Fruit fly (Drosophila melanogaster): Measurements from ENCODE around the gene Nepl15.

Nepl15 gene

DNA sequence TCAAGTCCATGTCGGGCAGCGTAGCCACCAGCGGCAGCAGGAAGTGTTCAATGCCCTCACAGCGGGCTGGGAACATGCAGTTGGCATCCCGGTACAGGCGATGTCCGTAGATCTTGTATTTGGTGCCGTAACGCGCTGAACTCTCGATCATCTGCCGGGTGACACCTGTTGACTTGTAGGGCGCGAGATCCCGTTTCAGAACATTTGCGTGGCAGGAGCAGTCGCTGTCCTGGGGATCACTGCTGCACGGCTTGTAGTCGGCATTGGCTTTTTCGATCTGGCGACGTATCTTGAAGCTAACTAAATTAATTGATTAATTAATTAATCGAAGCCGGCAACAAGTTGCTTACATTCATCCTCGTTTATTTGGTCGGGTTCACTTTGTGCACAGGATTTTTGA lies 15.9 kb downstream of the Nepl15 start:
- no peak for TF ChIP-seq pad (GFP tag; optimal IDR thresholded peaks at IDR 0.05)
- no peak for TF ChIP-seq cnc (optimal IDR thresholded peaks at IDR 0.05)
- TF ChIP-seq ovo (GFP tag; optimal IDR thresholded peaks at IDR 0.05): no peak
- TF ChIP-seq Mnt (GFP tag; optimal IDR thresholded peaks at IDR 0.05): no peak
- no peak for TF ChIP-seq CG14711 (tag; optimal IDR thresholded peaks at IDR 0.05)
- no peak for TF ChIP-seq cic (GFP tag; optimal IDR thresholded peaks at IDR 0.05)
- TF ChIP-seq CG7101 (tag; optimal IDR thresholded peaks at IDR 0.05): no peak
- no peak for TF ChIP-seq CG12768 (GFP tag; optimal IDR thresholded peaks at IDR 0.05)
- TF ChIP-seq CG33017 (tag; optimal IDR thresholded peaks at IDR 0.05): no peak
- no peak for TF ChIP-seq CG5204 (GFP tag; optimal IDR thresholded peaks at IDR 0.05)
- TF ChIP-seq Crg-1 (GFP tag; optimal IDR thresholded peaks at IDR 0.05): no peak

DNA sequence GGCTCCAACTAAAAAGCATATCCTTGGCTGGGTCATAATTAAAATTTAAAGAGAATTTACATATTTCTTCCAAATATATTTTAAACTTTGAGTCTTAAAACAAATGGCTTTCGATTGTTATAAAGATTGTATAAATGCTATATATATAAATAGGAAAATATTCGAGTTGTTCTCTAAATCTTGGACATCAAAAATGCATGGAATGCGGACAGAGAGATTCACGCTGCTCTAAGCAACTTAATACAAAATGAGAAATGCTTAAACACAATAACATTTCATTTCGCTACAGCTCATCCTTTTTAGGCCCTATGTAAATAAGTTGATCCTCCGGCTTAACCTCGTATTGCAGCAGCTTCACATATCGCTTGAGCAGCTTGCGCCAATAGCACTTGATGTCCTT lies 17.0 kb downstream of the Nepl15 start, which contains the start of gene CG31139:
Gene CG31139 (minus strand): TSS at position 101 of the 400 bp plus-strand sequence.
- no peak for TF ChIP-seq Mnt (GFP tag; optimal IDR thresholded peaks at IDR 0.05)
- TF ChIP-seq ovo (GFP tag; optimal IDR thresholded peaks at IDR 0.05): no peak
- no peak for TF ChIP-seq Crg-1 (GFP tag; optimal IDR thresholded peaks at IDR 0.05)
- no peak for TF ChIP-seq pad (GFP tag; optimal IDR thresholded peaks at IDR 0.05)
- no peak for TF ChIP-seq CG7101 (tag; optimal IDR thresholded peaks at IDR 0.05)
- TF ChIP-seq CG7045 (GFP tag; optimal IDR thresholded peaks at IDR 0.05): no peak
- TF ChIP-seq tj (GFP tag; optimal IDR thresholded peaks at IDR 0.05): no peak
- TF ChIP-seq Hr96 (GFP tag; optimal IDR thresholded peaks at IDR 0.05): no peak
- TF ChIP-seq cic (GFP tag; optimal IDR thresholded peaks at IDR 0.05): no peak
- no peak for TF ChIP-seq CG5204 (GFP tag; optimal IDR thresholded peaks at IDR 0.05)
- TF ChIP-seq toe (GFP tag; optimal IDR thresholded peaks at IDR 0.05): no peak
- no peak for TF ChIP-seq CG33017 (tag; optimal IDR thresholded peaks at IDR 0.05)

DNA sequence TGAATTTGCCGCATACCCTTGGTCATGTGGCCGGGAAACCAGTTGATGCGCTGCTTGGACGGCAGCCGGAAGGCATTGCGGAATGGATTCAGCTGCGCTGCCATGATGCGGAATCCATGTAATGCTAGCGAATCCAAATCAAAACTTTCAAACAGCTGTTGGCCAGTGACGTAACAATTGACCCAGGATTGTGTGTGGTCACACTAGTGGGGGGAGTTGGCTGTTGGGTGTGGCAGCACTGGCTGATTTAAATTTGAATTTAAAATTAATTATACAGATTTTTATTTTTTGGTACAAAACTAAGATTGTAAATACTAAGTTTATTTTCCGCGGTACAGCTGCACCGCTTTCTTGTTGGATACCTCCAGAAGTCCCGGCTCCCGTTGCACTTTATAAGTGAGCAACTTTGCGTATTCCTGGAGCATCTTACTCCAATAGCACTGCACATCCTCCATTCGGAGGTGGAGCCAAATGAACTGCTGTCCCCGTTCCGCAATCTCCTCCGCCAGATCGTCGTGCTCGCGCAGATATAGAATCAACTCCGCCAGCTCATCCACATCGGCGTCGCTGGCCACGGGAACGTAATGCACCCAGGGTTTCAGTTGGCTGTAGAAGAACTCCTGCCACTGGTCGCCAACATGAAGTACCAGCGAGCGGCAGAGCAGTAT lies 18.4 kb downstream of the Nepl15 start, which contains the start of gene CG17141:
Gene CG17141 (minus strand): TSS at position 177 of the 668 bp plus-strand sequence.
- no peak for TF ChIP-seq CG1620 (GFP tag; optimal IDR thresholded peaks at IDR 0.05)
- peak; percentile 84 for TF ChIP-seq bab1 (GFP tag; optimal IDR thresholded peaks at IDR 0.05)

DNA sequence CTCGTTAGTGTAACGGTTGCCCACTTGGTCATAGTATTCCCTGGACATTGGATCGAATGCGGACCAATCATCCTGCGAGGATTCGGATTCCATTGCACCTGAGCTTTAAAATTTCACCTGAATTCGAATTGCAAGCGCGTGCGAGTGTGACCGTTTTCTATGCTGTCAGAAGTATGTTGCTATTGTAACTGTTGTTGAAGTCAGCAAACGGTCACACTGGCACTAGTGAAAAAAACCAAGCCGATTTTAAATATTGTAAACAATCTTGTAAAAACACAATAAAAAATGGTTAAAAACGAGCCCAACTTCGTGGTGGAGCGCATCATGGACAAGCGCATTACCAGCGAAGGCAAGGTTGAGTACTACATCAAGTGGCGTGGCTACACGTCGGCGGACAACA lies 20.5 kb downstream of the Nepl15 start, which contains the start of the genes vret and HP1c:
Gene vret (minus strand): TSS at position 150 of the 400 bp plus-strand sequence.
Gene HP1c (plus strand): TSS at position 189 of the 400 bp plus-strand sequence.
- TF ChIP-seq bab1 (GFP tag; optimal IDR thresholded peaks at IDR 0.05): peak; percentile 17
- TF ChIP-seq cnc (optimal IDR thresholded peaks at IDR 0.05): no peak

DNA sequence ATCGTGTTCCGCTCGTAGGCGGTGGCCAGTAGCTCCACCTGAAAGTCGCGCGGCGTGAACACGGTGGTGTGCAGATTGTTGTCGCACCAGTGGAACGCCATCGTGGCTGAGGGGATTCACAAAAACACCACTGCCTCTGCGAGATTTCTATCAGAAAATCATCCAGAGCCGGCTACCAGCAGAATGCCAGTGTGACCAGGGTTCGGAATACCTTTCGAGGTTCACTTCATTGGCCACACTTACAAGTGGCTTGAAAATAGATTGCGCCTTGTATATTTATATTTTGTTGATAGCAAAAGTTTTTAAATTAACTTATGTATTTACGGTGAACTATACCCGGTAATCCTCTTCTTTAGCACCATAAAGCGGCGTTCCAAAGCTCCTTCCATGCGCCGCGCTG lies 25.0 kb downstream of the Nepl15 start, which contains the start of the genes Dcr-1 and CG6985:
Gene Dcr-1 (minus strand): TSS at position 162 of the 400 bp plus-strand sequence.
Gene CG6985 (plus strand): TSS at position 221 of the 400 bp plus-strand sequence.
- no peak for TF ChIP-seq bab1 (GFP tag; optimal IDR thresholded peaks at IDR 0.05)
- no peak for TF ChIP-seq cnc (optimal IDR thresholded peaks at IDR 0.05)
- TF ChIP-seq CG7045 (GFP tag; optimal IDR thresholded peaks at IDR 0.05): no peak
- TF ChIP-seq Crg-1 (GFP tag; optimal IDR thresholded peaks at IDR 0.05): no peak
- no peak for TF ChIP-seq tj (GFP tag; optimal IDR thresholded peaks at IDR 0.05)
- TF ChIP-seq CG1620 (GFP tag; optimal IDR thresholded peaks at IDR 0.05): no peak
- TF ChIP-seq ovo (GFP tag; optimal IDR thresholded peaks at IDR 0.05): no peak
- no peak for TF ChIP-seq CG5204 (GFP tag; optimal IDR thresholded peaks at IDR 0.05)
- TF ChIP-seq CG12768 (GFP tag; optimal IDR thresholded peaks at IDR 0.05): no peak
- TF ChIP-seq kay (GFP tag; ENCODE audit: borderline replicate concordance): no peak
- TF ChIP-seq toe (GFP tag; optimal IDR thresholded peaks at IDR 0.05): no peak
- no peak for TF ChIP-seq cic (GFP tag; optimal IDR thresholded peaks at IDR 0.05)
- no peak for TF ChIP-seq CG14711 (tag; optimal IDR thresholded peaks at IDR 0.05)
- no peak for TF ChIP-seq CG11617 (GFP tag; optimal IDR thresholded peaks at IDR 0.05)

DNA sequence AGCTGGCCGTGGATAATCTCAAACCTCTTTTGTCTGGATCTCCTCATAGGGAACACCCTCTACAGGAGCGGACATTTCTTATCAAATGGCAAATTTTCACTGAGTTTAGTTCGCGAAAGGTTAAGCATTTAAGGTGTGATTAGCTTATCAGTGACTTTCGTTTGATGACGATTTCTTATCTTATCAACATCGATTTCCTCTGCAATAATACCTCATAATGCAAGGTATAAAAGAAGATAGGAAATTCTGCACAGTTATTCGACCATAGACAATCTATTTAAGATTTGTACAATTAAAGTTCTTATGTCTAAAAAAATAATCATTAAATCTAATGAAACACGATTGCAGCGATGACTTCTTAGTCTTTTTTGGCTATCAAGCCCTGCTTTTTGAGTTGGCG lies 32.2 kb downstream of the Nepl15 start, which contains the start of gene Takl2:
Gene Takl2 (minus strand): TSS at position 101 of the 400 bp plus-strand sequence.
- TF ChIP-seq CG12768 (GFP tag; optimal IDR thresholded peaks at IDR 0.05) (no peak), CG7101 (tag; optimal IDR thresholded peaks at IDR 0.05) (no peak), ovo (GFP tag; optimal IDR thresholded peaks at IDR 0.05) (no peak), cnc (optimal IDR thresholded peaks at IDR 0.05) (no peak), CG1620 (GFP tag; optimal IDR thresholded peaks at IDR 0.05) (no peak), bab1 (GFP tag; optimal IDR thresholded peaks at IDR 0.05) (no peak), CG11617 (GFP tag; optimal IDR thresholded peaks at IDR 0.05) (no peak), CG5204 (GFP tag; optimal IDR thresholded peaks at IDR 0.05) (no peak), tj (GFP tag; optimal IDR thresholded peaks at IDR 0.05) (no peak), Clk (GFP tag; optimal IDR thresholded peaks at IDR 0.05) (no peak)

DNA sequence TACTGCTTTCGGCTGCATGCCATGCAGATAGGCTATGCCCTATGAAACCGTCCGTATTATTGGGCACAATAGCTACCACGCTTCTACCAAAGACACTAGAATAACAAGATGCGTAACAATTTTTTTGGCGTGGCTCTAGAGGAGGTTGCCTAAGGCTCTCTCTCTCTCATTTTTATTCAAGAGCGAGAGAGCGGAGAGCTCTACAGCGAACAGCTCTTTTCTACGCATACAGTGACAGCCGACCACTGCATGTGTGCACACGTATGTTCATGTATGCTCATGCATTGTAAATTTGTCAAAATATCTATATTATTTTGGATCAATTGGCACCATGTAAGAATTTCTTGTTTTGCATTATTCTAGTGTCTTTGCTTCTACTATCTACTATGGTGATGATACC lies 33.0 kb downstream of the Nepl15 start:
- TF ChIP-seq CG7045 (GFP tag; optimal IDR thresholded peaks at IDR 0.05) (no peak), kay (GFP tag; ENCODE audit: borderline replicate concordance) (no peak), CG7101 (tag; optimal IDR thresholded peaks at IDR 0.05) (no peak), CG11617 (GFP tag; optimal IDR thresholded peaks at IDR 0.05) (no peak), pad (GFP tag; optimal IDR thresholded peaks at IDR 0.05) (no peak), CG1620 (GFP tag; optimal IDR thresholded peaks at IDR 0.05) (no peak), bab1 (GFP tag; optimal IDR thresholded peaks at IDR 0.05) (no peak)

Data from whole organism, adult.